Worm (Caenorhabditis elegans) whole organism, young adult: Measurements from ENCODE around the gene Y39G8B.13.

Source experiments
- ama-1 ChIP-seq, 3 experiments: fragments of 150-350 bp in 1 of 3; sonication (generic microtip) in 2 of 3; optimal IDR thresholded peaks; 2 replicates each; lab custom pipeline; 2014 to 2018; ENCODE audit warnings: missing biosample characterization in 2 of 3, missing genetic modification characterization in 2 of 3, missing genetic modification reagents in 2 of 3
- him-1 ChIP-seq: sonication (generic microtip); optimal IDR thresholded peaks from 2 replicates; lab custom pipeline; 2016; ENCODE audit warnings: missing genotype, missing genetic modification reagents, missing genetic modification characterization, missing compliant biosample characterization
- snpc-4 ChIP-seq, 5 experiments: fragments of 150-350 bp in 1 of 5; sonication (generic microtip) in 4 of 5; optimal IDR thresholded peaks; 2 replicates each; lab custom pipeline; 2014 to 2018; ENCODE audit warnings: missing genetic modification characterization in 5 of 5, missing biosample characterization in 3 of 5, antibody characterized with exemption in 2 of 5, mild to moderate bottlenecking in 2 of 5, missing compliant biosample characterization in 2 of 5, missing genotype in 2 of 5, moderate library complexity in 2 of 5, missing genetic modification reagents in 1 of 5

ce11 chrII:13994934-13995333 lies 12.1 kb upstream of the Y39G8B.13 start, which contains the start of gene Y39G8B.7:
- TF ChIP-seq him-1 (tag; lab: Kevin White, UChicago) (no peak), ama-1 (optimal IDR thresholded peaks at IDR 0.05; lab: Kevin White, UChicago) (no peak), ama-1 (GFP tag; optimal IDR thresholded peaks at IDR 0.05; lab: Kevin White, UChicago) (no peak), snpc-4 (GFP tag; optimal IDR thresholded peaks at IDR 0.05; lab: Kevin White, UChicago) (no peak), snpc-4 (tag; optimal IDR thresholded peaks at IDR 0.05; lab: Kevin White, UChicago) (no peak)
